Fruit fly (Drosophila melanogaster) whole organism: Measurements from ENCODE around the gene CG6013.

Experiments used
- CG8478 ChIP-seq: fragments of >200 bp; optimal IDR thresholded peaks from 2 replicates; lab custom pipeline; 2018; ENCODE audit warnings: inconsistent platforms
- Dll ChIP-seq: fragments of >200 bp; optimal IDR thresholded peaks from 2 replicates; lab custom pipeline; 2017
- EcR ChIP-seq, 2 experiments: fragments of >200 bp; optimal IDR thresholded peaks; 2 replicates each; lab custom pipeline; 2017; ENCODE audit warnings: missing biosample characterization in 2 of 2, missing genetic modification characterization in 2 of 2, missing genetic modification reagents in 2 of 2
- pan ChIP-seq: fragments of >200 bp; optimal IDR thresholded peaks from 2 replicates; lab custom pipeline; 2017
- psq ChIP-seq: fragments of >200 bp; optimal IDR thresholded peaks from 2 replicates; lab custom pipeline; 2017
- usp ChIP-seq: fragments of >200 bp; optimal IDR thresholded peaks from 2 replicates; lab custom pipeline; 2017; ENCODE audit warnings: missing biosample characterization, missing genetic modification characterization, mixed read lengths

CG6013 gene

DNA sequence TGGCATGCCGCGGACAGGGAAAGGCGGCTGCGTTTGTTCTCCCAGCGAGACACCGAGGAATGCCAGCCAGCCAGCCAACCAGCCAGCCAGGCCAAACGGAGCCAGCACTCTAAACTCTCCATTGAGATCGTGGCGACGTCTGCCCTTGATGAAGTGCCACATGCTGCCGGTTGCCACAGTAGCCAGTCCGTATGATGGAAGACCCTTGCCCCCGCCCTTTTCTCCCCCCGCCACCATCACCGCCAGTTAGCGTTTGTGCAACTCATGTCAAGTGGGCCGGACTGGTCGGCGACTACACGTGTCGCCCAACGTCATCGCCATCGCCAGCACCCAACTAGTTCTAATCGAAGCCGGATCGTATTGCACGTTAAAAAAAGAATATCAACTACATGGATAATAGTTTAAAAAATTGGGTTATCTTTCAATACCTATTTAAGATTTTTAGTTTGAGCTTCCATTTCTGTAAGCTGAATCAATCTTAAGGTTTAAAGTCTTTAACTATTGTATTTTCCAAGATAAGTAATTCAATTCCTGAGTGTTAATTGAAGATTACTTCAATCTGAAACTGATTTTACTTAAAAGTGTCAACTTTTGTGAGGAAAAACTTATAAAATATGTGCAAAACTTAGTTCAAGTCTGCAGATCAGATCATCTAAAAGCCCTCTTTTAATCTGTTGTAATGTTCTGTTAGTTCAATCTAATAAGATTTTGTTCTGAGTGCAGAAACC lies 39.1 kb downstream of the CG6013 start:
- no peak for TF ChIP-seq EcR (GFP tag; optimal IDR thresholded peaks at IDR 0.05; lab: Kevin White, UChicago)
- TF ChIP-seq Dll (lab: Kevin White, UChicago) = no peak
- TF ChIP-seq CG8478 (lab: Kevin White, UChicago) = no peak
- no peak for TF ChIP-seq psq (lab: Kevin White, UChicago)
- TF ChIP-seq usp (GFP tag; lab: Kevin White, UChicago) = no peak
- no peak for TF ChIP-seq pan (lab: Kevin White, UChicago)

- TF ChIP-seq EcR (GFP tag; optimal IDR thresholded peaks at IDR 0.05; lab: Kevin White, UChicago) (peak in 1 of 2 experiments; percentile 17), pan (lab: Kevin White, UChicago) (no peak)
Observed at dm6 chr3R:19071951-19072350, 40.6 kb downstream of the CG6013 start.

dm6 chr3R:19073002-19073401 lies 41.7 kb downstream of the CG6013 start:
- no peak for TF ChIP-seq usp (GFP tag; lab: Kevin White, UChicago)
- TF ChIP-seq EcR (GFP tag; optimal IDR thresholded peaks at IDR 0.05; lab: Kevin White, UChicago) = no peak
- no peak for TF ChIP-seq psq (lab: Kevin White, UChicago)
- no peak for TF ChIP-seq pan (lab: Kevin White, UChicago)
- TF ChIP-seq Dll (lab: Kevin White, UChicago) = no peak
- no peak for TF ChIP-seq CG8478 (lab: Kevin White, UChicago)

DNA sequence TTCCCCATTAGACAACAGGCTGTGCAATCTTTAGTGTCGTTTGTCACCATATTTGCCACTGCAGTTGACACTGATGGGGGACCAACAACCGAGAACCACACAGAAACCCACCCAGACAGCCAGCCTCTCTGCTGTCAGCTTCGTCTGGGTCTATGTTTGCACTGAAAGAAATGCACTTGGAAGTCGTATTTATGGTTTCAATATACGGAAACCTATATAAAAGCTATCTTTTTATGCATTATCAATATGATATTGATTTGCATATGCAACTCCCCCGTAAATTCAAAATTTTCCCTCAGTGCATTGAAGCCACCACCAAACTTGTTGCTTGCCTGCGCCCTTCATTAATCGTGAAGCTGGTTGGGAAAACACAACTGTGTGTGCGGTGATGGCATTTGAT lies 42.9 kb downstream of the CG6013 start:
- TF ChIP-seq EcR (GFP tag; optimal IDR thresholded peaks at IDR 0.05; lab: Kevin White, UChicago) = no peak
- TF ChIP-seq pan (lab: Kevin White, UChicago) = no peak
- no peak for TF ChIP-seq usp (GFP tag; lab: Kevin White, UChicago)
- TF ChIP-seq CG8478 (lab: Kevin White, UChicago) = no peak
- TF ChIP-seq Dll (lab: Kevin White, UChicago) = no peak
- TF ChIP-seq psq (lab: Kevin White, UChicago) = no peak

DNA sequence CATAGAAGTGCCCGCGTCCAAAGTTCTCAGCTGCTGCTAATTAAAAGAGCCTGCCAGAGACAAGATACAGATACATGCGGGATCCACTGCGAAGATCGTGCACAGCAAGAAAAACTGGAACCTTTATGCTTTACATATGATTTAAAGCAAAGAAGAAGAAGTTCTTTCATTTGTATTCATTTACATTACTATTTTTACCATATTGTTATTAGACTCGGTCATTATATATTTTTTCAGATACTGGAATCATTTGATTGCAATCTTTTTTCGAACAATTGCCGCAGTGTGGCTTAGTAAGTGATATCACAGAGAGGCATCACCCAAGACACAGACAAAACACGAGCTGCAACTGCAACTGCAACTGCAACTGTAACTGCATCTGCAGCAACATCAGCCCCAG lies 43.8 kb downstream of the CG6013 start:
- TF ChIP-seq Dll (lab: Kevin White, UChicago) = no peak
- TF ChIP-seq psq (lab: Kevin White, UChicago) = no peak
- no peak for TF ChIP-seq CG8478 (lab: Kevin White, UChicago)
- TF ChIP-seq usp (GFP tag; lab: Kevin White, UChicago) = no peak
- no peak for TF ChIP-seq pan (lab: Kevin White, UChicago)
- TF ChIP-seq EcR (GFP tag; optimal IDR thresholded peaks at IDR 0.05; lab: Kevin White, UChicago) = no peak

- TF ChIP-seq CG8478 (lab: Kevin White, UChicago) (no peak), EcR (GFP tag; optimal IDR thresholded peaks at IDR 0.05; lab: Kevin White, UChicago) (no peak), psq (lab: Kevin White, UChicago) (no peak), pan (lab: Kevin White, UChicago) (no peak), Dll (lab: Kevin White, UChicago) (no peak), usp (GFP tag; lab: Kevin White, UChicago) (no peak)
Observed at dm6 chr3R:19077856-19078255, 46.6 kb downstream of the CG6013 start.

- TF ChIP-seq Dll (lab: Kevin White, UChicago) = no peak
- TF ChIP-seq CG8478 (lab: Kevin White, UChicago) = no peak
- no peak for TF ChIP-seq pan (lab: Kevin White, UChicago)
- TF ChIP-seq usp (GFP tag; lab: Kevin White, UChicago) = no peak
- no peak for TF ChIP-seq EcR (GFP tag; optimal IDR thresholded peaks at IDR 0.05; lab: Kevin White, UChicago)
- no peak for TF ChIP-seq psq (lab: Kevin White, UChicago)
Observed at dm6 chr3R:19079140-19079539, 47.8 kb downstream of the CG6013 start.

dm6 chr3R:19080656-19081364 lies 49.5 kb downstream of the CG6013 start:
- TF ChIP-seq EcR (GFP tag; optimal IDR thresholded peaks at IDR 0.05; lab: Kevin White, UChicago) = peak in 1 of 2 experiments; percentile 59
- no peak for TF ChIP-seq usp (GFP tag; lab: Kevin White, UChicago)
- TF ChIP-seq pan (lab: Kevin White, UChicago) = no peak
